4 worm cellular contexts compared by ENCODE assay signal in the genomic region with DNA sequence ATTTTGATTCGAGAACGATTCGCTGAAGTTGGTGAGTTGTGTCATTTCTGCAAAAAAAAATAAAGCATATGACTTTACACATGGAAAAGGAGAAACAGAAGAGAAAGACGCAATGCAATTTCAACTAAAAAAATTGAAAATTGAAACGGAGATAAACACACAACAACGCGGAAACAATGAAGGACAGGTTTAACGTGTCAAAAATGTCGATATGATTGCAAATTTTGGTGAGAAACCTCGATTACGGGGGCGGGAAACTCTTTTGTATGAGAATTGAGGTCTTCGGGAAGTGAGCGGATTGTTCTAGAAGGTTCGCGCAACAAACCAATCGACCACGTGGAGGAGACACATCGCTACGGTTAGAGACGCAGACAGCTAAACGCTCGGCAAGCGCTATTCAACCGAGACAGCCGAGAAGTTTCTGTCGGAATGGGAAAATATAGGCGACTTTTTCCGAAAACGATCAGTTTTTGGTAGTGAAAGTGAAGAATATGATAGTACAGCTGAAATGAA.
TF ChIP-seq lines count a peak whose summit lies in the region.

R107.5 (minus strand) TSS at position 51 of the 513 bp plus-strand sequence.

TF ChIP-seq in whole organism, L2 larva, 48 proteins besides CTCF, POLR2A, EP300 and RAD21 (continues in another document):
- TF ChIP-seq elt-1 (tag; optimal IDR thresholded peaks at IDR 0.05; lab: Kevin White, UChicago) = no peak
- peak; percentile 96 for TF ChIP-seq nhr-21 (tag; optimal IDR thresholded peaks at IDR 0.05; lab: Kevin White, UChicago)
- no peak for TF ChIP-seq nhr-77 (tag; optimal IDR thresholded peaks at IDR 0.05; lab: Kevin White, UChicago)
- peak; percentile 66 for TF ChIP-seq snpc-4 (tag; optimal IDR thresholded peaks at IDR 0.05; lab: Kevin White, UChicago)
- no peak for TF ChIP-seq mab-5 (tag; optimal IDR thresholded peaks at IDR 0.05; lab: Kevin White, UChicago)
- no peak for TF ChIP-seq peb-1 (tag; optimal IDR thresholded peaks at IDR 0.05; lab: Kevin White, UChicago)
- peak; percentile 92 for TF ChIP-seq sem-4 (tag; optimal IDR thresholded peaks at IDR 0.05; lab: Kevin White, UChicago)
- TF ChIP-seq zag-1 (tag; optimal IDR thresholded peaks at IDR 0.05; lab: Kevin White, UChicago) = peak; percentile 37
- TF ChIP-seq nhr-25 (tag; optimal IDR thresholded peaks at IDR 0.05; lab: Kevin White, UChicago) = peak; percentile 96
- TF ChIP-seq mdl-1 (tag; optimal IDR thresholded peaks at IDR 0.05; lab: Kevin White, UChicago) = peak; percentile 88 to 96
- peak; percentile 84 for TF ChIP-seq lin-13 (GFP tag; optimal IDR thresholded peaks at IDR 0.05; lab: Kevin White, UChicago)
- no peak for TF ChIP-seq R02D3.7 (tag; optimal IDR thresholded peaks at IDR 0.05; lab: Kevin White, UChicago)
- no peak for TF ChIP-seq unc-39 (tag; optimal IDR thresholded peaks at IDR 0.05; lab: Kevin White, UChicago)
- peak; percentile 95 for TF ChIP-seq nhr-129 (tag; optimal IDR thresholded peaks at IDR 0.05; lab: Kevin White, UChicago)
- TF ChIP-seq sma-3 (GFP tag; optimal IDR thresholded peaks at IDR 0.05; lab: Kevin White, UChicago) = peak; percentile 98
- no peak for TF ChIP-seq nhr-237 (tag; optimal IDR thresholded peaks at IDR 0.05; lab: Kevin White, UChicago)
- peak; percentile 80 to 92 for TF ChIP-seq lsy-2 (tag; optimal IDR thresholded peaks at IDR 0.05; lab: Kevin White, UChicago)
- peak; percentile 97 for TF ChIP-seq C34F6.9 (tag; optimal IDR thresholded peaks at IDR 0.05; lab: Kevin White, UChicago)
- TF ChIP-seq nhr-23 (tag; optimal IDR thresholded peaks at IDR 0.05; lab: Kevin White, UChicago) = no peak
- TF ChIP-seq ama-1 (optimal IDR thresholded peaks at IDR 0.05; lab: Kevin White, UChicago) = peak; percentile 98
- TF ChIP-seq nhr-12 (tag; optimal IDR thresholded peaks at IDR 0.05; lab: Kevin White, UChicago) = peak; percentile 1

TF ChIP-seq in whole organism, L4 larva, 104 proteins besides CTCF, POLR2A, EP300 and RAD21 (continues in another document):
- peak; percentile 90 for TF ChIP-seq saeg-2 (GFP tag; IDR thresholded peaks at IDR 0.05; lab: Robert Waterston, UW)
- TF ChIP-seq dpl-1 (GFP tag; optimal IDR thresholded peaks at IDR 0.05; lab: Kevin White, UChicago) = peak; percentile 73
- TF ChIP-seq dmd-6 (GFP tag; IDR thresholded peaks at IDR 0.05; lab: Robert Waterston, UW) = peak; percentile 96
- peak; percentile 66 for TF ChIP-seq cey-2 (tag; optimal IDR thresholded peaks at IDR 0.05; lab: Kevin White, UChicago; ENCODE audit: borderline replicate concordance, insufficient read depth)
- TF ChIP-seq daf-8 (GFP tag; IDR thresholded peaks at IDR 0.05; lab: Robert Waterston, UW) = no peak
- TF ChIP-seq nhr-42 (GFP tag; IDR thresholded peaks at IDR 0.05; lab: Robert Waterston, UW) = peak; percentile 89; the same call in 1 of the 2 replicates
- 0 out of 2 replicates have a peak, but pooled peaks have one; percentile 24 for TF ChIP-seq dmd-8 (GFP tag; IDR thresholded peaks at IDR 0.05; lab: Robert Waterston, UW)
- TF ChIP-seq D1046.2 (GFP tag; IDR thresholded peaks at IDR 0.05; lab: Robert Waterston, UW) = peak; percentile 87
- peak; percentile 92 for TF ChIP-seq php-3 (GFP tag; IDR thresholded peaks at IDR 0.05; lab: Robert Waterston, UW)
- TF ChIP-seq F10B5.3 (tag; optimal IDR thresholded peaks at IDR 0.05; lab: Kevin White, UChicago) = peak; percentile 48
- TF ChIP-seq nhr-28 (tag; optimal IDR thresholded peaks at IDR 0.05; lab: Kevin White, UChicago) = peak; percentile 75
- TF ChIP-seq gei-8 (GFP tag; optimal IDR thresholded peaks at IDR 0.05; lab: Kevin White, UChicago) = peak; percentile 96
- peak; percentile 99 for TF ChIP-seq ceh-20 (GFP tag; IDR thresholded peaks at IDR 0.05; lab: Robert Waterston, UW)
- no peak for TF ChIP-seq daf-12 (tag; optimal IDR thresholded peaks at IDR 0.05; lab: Kevin White, UChicago)
- TF ChIP-seq daf-19 (GFP tag; conservative IDR thresholded peaks at IDR 0.05; lab: Robert Waterston, UW) = peak; percentile 90
- peak; percentile 99 for TF ChIP-seq hlh-11 (tag; optimal IDR thresholded peaks at IDR 0.05; lab: Kevin White, UChicago)
- TF ChIP-seq ama-1 (optimal IDR thresholded peaks at IDR 0.05; lab: Kevin White, UChicago) = peak; percentile 48
- peak; percentile 56; the same call in 1 of the 2 replicates for TF ChIP-seq mxl-2 (GFP tag; conservative IDR thresholded peaks at IDR 0.05; lab: Robert Waterston, UW)
- TF ChIP-seq lsy-2 (tag; optimal IDR thresholded peaks at IDR 0.05; lab: Kevin White, UChicago) = peak; percentile 88 to 92
- TF ChIP-seq ceh-62 (tag; optimal IDR thresholded peaks at IDR 0.05; lab: Kevin White, UChicago) = no peak

TF ChIP-seq in whole organism, late embryonic, 69 proteins besides CTCF, POLR2A, EP300 and RAD21 (continues in another document):
- TF ChIP-seq elt-2 (tag; optimal IDR thresholded peaks at IDR 0.05; lab: Kevin White, UChicago) (peak; percentile 29), hlh-6 (tag; optimal IDR thresholded peaks at IDR 0.05; lab: Kevin White, UChicago) (no peak), sox-4 (tag; optimal IDR thresholded peaks at IDR 0.05; lab: Kevin White, UChicago) (no peak), ahr-1 (tag; optimal IDR thresholded peaks at IDR 0.05; lab: Kevin White, UChicago) (no peak), ceh-2 (tag; optimal IDR thresholded peaks at IDR 0.05; lab: Kevin White, UChicago) (peak; percentile 8), ceh-48 (tag; optimal IDR thresholded peaks at IDR 0.05; lab: Kevin White, UChicago) (peak; percentile 38), sox-2 (GFP tag; IDR thresholded peaks at IDR 0.05; lab: Robert Waterston, UW) (peak; percentile 58), nhr-232 (tag; optimal IDR thresholded peaks at IDR 0.05; lab: Kevin White, UChicago) (no peak), hlh-15 (tag; optimal IDR thresholded peaks at IDR 0.05; lab: Kevin White, UChicago) (no peak), pros-1 (tag; optimal IDR thresholded peaks at IDR 0.05; lab: Kevin White, UChicago) (peak; percentile 3), mec-3 (tag; optimal IDR thresholded peaks at IDR 0.05; lab: Kevin White, UChicago; ENCODE audit: borderline replicate concordance) (no peak), Y22D7AL.16 (tag; optimal IDR thresholded peaks at IDR 0.05; lab: Kevin White, UChicago) (no peak), dmd-4 (tag; optimal IDR thresholded peaks at IDR 0.05; lab: Kevin White, UChicago; ENCODE audit: borderline replicate concordance) (no peak), pax-1 (tag; optimal IDR thresholded peaks at IDR 0.05; lab: Kevin White, UChicago) (peak; percentile 97), nhr-11 (tag; optimal IDR thresholded peaks at IDR 0.05; lab: Kevin White, UChicago) (no peak), unc-42 (tag; optimal IDR thresholded peaks at IDR 0.05; lab: Kevin White, UChicago) (peak; percentile 49), F13H6.1 (tag; optimal IDR thresholded peaks at IDR 0.05; lab: Kevin White, UChicago) (no peak), unc-86 (tag; optimal IDR thresholded peaks at IDR 0.05; lab: Kevin White, UChicago) (peak; percentile 57), fax-1 (tag; optimal IDR thresholded peaks at IDR 0.05; lab: Kevin White, UChicago) (no peak), gmeb-2 (tag; optimal IDR thresholded peaks at IDR 0.05; lab: Kevin White, UChicago) (peak; percentile 53), T23F11.4 (GFP tag; optimal IDR thresholded peaks at IDR 0.05; lab: Kevin White, UChicago) (no peak), tbx-2 (tag; optimal IDR thresholded peaks at IDR 0.05; lab: Kevin White, UChicago) (peak; percentile 90), unc-55 (GFP tag; optimal IDR thresholded peaks at IDR 0.05; lab: Kevin White, UChicago) (peak; percentile 97), K02D7.2 (tag; optimal IDR thresholded peaks at IDR 0.05; lab: Kevin White, UChicago) (peak; percentile 15), ttx-3 (tag; optimal IDR thresholded peaks at IDR 0.05; lab: Kevin White, UChicago) (no peak)

TF ChIP-seq in whole organism, mixed stage, embryonic, 35 proteins besides CTCF, POLR2A, EP300 and RAD21 (continues in another document):
- TF ChIP-seq nhr-76 (tag; optimal IDR thresholded peaks at IDR 0.05; lab: Kevin White, UChicago) (no peak), ceh-83 (GFP tag; optimal IDR thresholded peaks at IDR 0.05; lab: Kevin White, UChicago) (peak; percentile 69), pha-4 (tag; optimal IDR thresholded peaks at IDR 0.05; lab: Kevin White, UChicago) (peak; percentile 97), ceh-39 (tag; optimal IDR thresholded peaks at IDR 0.05; lab: Kevin White, UChicago) (peak; percentile 92), flh-1 (GFP tag; optimal IDR thresholded peaks at IDR 0.05; lab: Kevin White, UChicago) (no peak), tbx-8 (GFP tag; optimal IDR thresholded peaks at IDR 0.05; lab: Kevin White, UChicago) (no peak), nhr-28 (tag; optimal IDR thresholded peaks at IDR 0.05; lab: Kevin White, UChicago) (no peak), mls-2 (tag; optimal IDR thresholded peaks at IDR 0.05; lab: Kevin White, UChicago) (peak; percentile 91), ces-1 (GFP tag; optimal IDR thresholded peaks at IDR 0.05; lab: Kevin White, UChicago) (peak; percentile 74), bed-3 (GFP tag; optimal IDR thresholded peaks at IDR 0.05; lab: Kevin White, UChicago) (peak; percentile 34), elt-3 (tag; optimal IDR thresholded peaks at IDR 0.05; lab: Kevin White, UChicago) (peak; percentile 75), M03D4.4 (tag; optimal IDR thresholded peaks at IDR 0.05; lab: Kevin White, UChicago) (peak; percentile 51), mab-5 (tag; optimal IDR thresholded peaks at IDR 0.05; lab: Kevin White, UChicago) (no peak), nhr-237 (tag; optimal IDR thresholded peaks at IDR 0.05; lab: Kevin White, UChicago) (peak; percentile 72), mep-1 (tag; optimal IDR thresholded peaks at IDR 0.05; lab: Kevin White, UChicago) (peak; percentile 80), nhr-12 (tag; optimal IDR thresholded peaks at IDR 0.05; lab: Kevin White, UChicago) (no peak), ztf-11 (tag; optimal IDR thresholded peaks at IDR 0.05; lab: Kevin White, UChicago) (peak; percentile 60), lin-13 (tag; optimal IDR thresholded peaks at IDR 0.05; lab: Kevin White, UChicago) (peak; percentile 89), sptf-1 (tag; optimal IDR thresholded peaks at IDR 0.05; lab: Kevin White, UChicago) (peak; percentile 69), elt-1 (tag; optimal IDR thresholded peaks at IDR 0.05; lab: Kevin White, UChicago; ENCODE audit: borderline replicate concordance, insufficient read depth) (no peak), nhr-2 (tag; optimal IDR thresholded peaks at IDR 0.05; lab: Kevin White, UChicago) (peak; percentile 13), unc-62 (GFP tag; optimal IDR thresholded peaks at IDR 0.05; lab: Kevin White, UChicago) (peak; percentile 86), blmp-1 (tag; optimal IDR thresholded peaks at IDR 0.05; lab: Kevin White, UChicago) (peak; percentile 66), unc-39 (tag; optimal IDR thresholded peaks at IDR 0.05; lab: Kevin White, UChicago) (no peak), drap-1 (GFP tag; optimal IDR thresholded peaks at IDR 0.05; lab: Kevin White, UChicago) (peak; percentile 56), lsy-2 (tag; optimal IDR thresholded peaks at IDR 0.05; lab: Kevin White, UChicago) (peak; percentile 75), cnd-1 (tag; optimal IDR thresholded peaks at IDR 0.05; lab: Kevin White, UChicago) (peak; percentile 55), sem-2 (GFP tag; optimal IDR thresholded peaks at IDR 0.05; lab: Kevin White, UChicago) (peak; percentile 1)
